Worm (Caenorhabditis elegans) whole organism, late embryonic: ENCODE results near the gene F08D12.12.

Source experiments
- K09A11.1 ChIP-seq: sonication (generic microtip); optimal IDR thresholded peaks from 2 replicates; lab custom pipeline; 2017; ENCODE audit warnings: antibody characterized with exemption, mild to moderate bottlenecking, missing genetic modification characterization, missing compliant biosample characterization; ENCODE audit not compliant: insufficient read depth
- ama-1 ChIP-seq: fragments of 150-350 bp; optimal IDR thresholded peaks from 2 replicates; lab custom pipeline; 2014
- ceh-19 ChIP-seq: fragments of 200-800 bp; sonication (Bioruptor generic); optimal IDR thresholded peaks from 2 replicates; lab custom pipeline; 2018; ENCODE audit warnings: mild to moderate bottlenecking, missing genetic modification characterization, missing compliant biosample characterization
- ceh-31 ChIP-seq: sonication (generic microtip); optimal IDR thresholded peaks from 2 replicates; lab custom pipeline; 2016; ENCODE audit warnings: missing genetic modification characterization, missing compliant biosample characterization
- ets-4 ChIP-seq: sonication (generic microtip); optimal IDR thresholded peaks from 2 replicates; lab custom pipeline; 2016; ENCODE audit warnings: missing genetic modification characterization, missing compliant biosample characterization
- eyg-1 ChIP-seq: sonication (generic microtip); optimal IDR thresholded peaks from 2 replicates; lab custom pipeline; 2016; ENCODE audit warnings: missing genotype, missing genetic modification characterization, missing compliant biosample characterization
- fkh-10 ChIP-seq: fragments of 150-350 bp; optimal IDR thresholded peaks from 2 replicates; lab custom pipeline; 2014; ENCODE audit warnings: missing biosample characterization, missing genetic modification reagents, missing genetic modification characterization
- mec-3 ChIP-seq: sonication (generic microtip); optimal IDR thresholded peaks from 2 replicates; lab custom pipeline; 2016; ENCODE audit warnings: borderline replicate concordance, missing genetic modification characterization, missing compliant biosample characterization
- nfya-1 ChIP-seq: sonication (generic microtip); optimal IDR thresholded peaks from 2 replicates; lab custom pipeline; 2017; ENCODE audit warnings: missing genetic modification characterization, mild to moderate bottlenecking, missing compliant biosample characterization, antibody characterized with exemption, moderate library complexity
- nhr-11 ChIP-seq: fragments of 150-350 bp; optimal IDR thresholded peaks from 2 replicates; lab custom pipeline; 2014; ENCODE audit warnings: missing biosample characterization, missing genetic modification characterization
- sdc-2 ChIP-seq: sonication (generic microtip); optimal IDR thresholded peaks from 2 replicates; lab custom pipeline; 2016; ENCODE audit warnings: missing genotype, missing genetic modification characterization, missing compliant biosample characterization
- tbx-2 ChIP-seq: sonication (generic microtip); optimal IDR thresholded peaks from 2 replicates; lab custom pipeline; 2016; ENCODE audit warnings: missing genetic modification characterization, missing compliant biosample characterization
- unc-3 ChIP-seq, 2 experiments: fragments of 200-800 bp in 1 of 2; sonication (Bioruptor generic) in 1 of 2; sonication (generic microtip) in 1 of 2; conservative IDR thresholded peaks in 1 of 2; optimal IDR thresholded peaks in 1 of 2; 2 replicates each; pipeline versions ENCODE4 v1.3.6 to Lab custom; 2016 to 2022; ENCODE audit warnings: missing compliant biosample characterization in 2 of 2, missing genetic modification characterization in 2 of 2, missing genetic modification reagents in 1 of 2
- unc-55 ChIP-seq: sonication (generic microtip); optimal IDR thresholded peaks from 2 replicates; lab custom pipeline; 2017; ENCODE audit warnings: missing biosample characterization, missing genetic modification reagents, missing genetic modification characterization

- TF ChIP-seq unc-55: no peak
- TF ChIP-seq tbx-2 (tag; lab: Kevin White, UChicago): no peak
- TF ChIP-seq unc-3 (GFP tag; conservative IDR thresholded peaks at IDR 0.05; lab: Robert Waterston, UW): no peak
- no peak for TF ChIP-seq unc-3 (tag; optimal IDR thresholded peaks at IDR 0.05; lab: Kevin White, UChicago)
- no peak for TF ChIP-seq ceh-31 (tag; lab: Kevin White, UChicago)
- TF ChIP-seq ceh-19 (GFP tag; lab: Kevin White, UChicago): no peak
- no peak for TF ChIP-seq ama-1 (lab: Kevin White, UChicago)
- no peak for TF ChIP-seq ets-4 (tag; lab: Kevin White, UChicago)
- TF ChIP-seq nhr-11 (tag; lab: Kevin White, UChicago): no peak
- no peak for TF ChIP-seq K09A11.1
- no peak for TF ChIP-seq mec-3 (tag; lab: Kevin White, UChicago)
- no peak for TF ChIP-seq eyg-1 (tag; lab: Kevin White, UChicago)
- no peak for TF ChIP-seq sdc-2 (tag; lab: Kevin White, UChicago)
- TF ChIP-seq fkh-10: no peak
- no peak for TF ChIP-seq nfya-1 (tag; lab: Kevin White, UChicago)
Observed at ce11 chrII:2824169-2824568, 37.3 kb upstream of the F08D12.12 start, which contains the start of the genes K12H6.4 and K12H6.9.
